Fruit fly (Drosophila melanogaster) whole organism, embryonic: ENCODE results near the gene Rbp.
A peak's percentile ranks its signal among the peaks of the same experiment; 100 is the strongest.

Experiments used
- Bdp1 ChIP-seq: fragments of 200-800 bp; sonication (Bioruptor generic); optimal IDR thresholded peaks from 3 replicates; lab custom pipeline; 2016; ENCODE audit warnings: missing biosample characterization, missing genetic modification characterization
- CG10274 ChIP-seq: fragments of 200-800 bp; sonication (Bioruptor generic); optimal IDR thresholded peaks from 3 replicates; lab custom pipeline; 2017; ENCODE audit warnings: missing biosample characterization, mild to moderate bottlenecking, missing genetic modification characterization
- CG10959 ChIP-seq: fragments of 200-800 bp; sonication (Bioruptor generic); IDR thresholded peaks from 2 replicates; pipeline ENCODE4 v1.3.6; 2022; ENCODE audit warnings: missing biosample characterization, missing genetic modification characterization
- CG11695 ChIP-seq: fragments of 200-800 bp; sonication (Bioruptor generic); IDR thresholded peaks from 3 replicates; pipeline ENCODE4 v1.3.6; 2022; ENCODE audit warnings: missing biosample characterization, missing genetic modification characterization
- CG12299 ChIP-seq: fragments of 200-800 bp; sonication (Bioruptor generic); optimal IDR thresholded peaks from 2 replicates; lab custom pipeline; 2018; ENCODE audit warnings: missing biosample characterization, mild to moderate bottlenecking, missing genetic modification characterization
- CG13624 ChIP-seq: fragments of 200-800 bp; sonication (Bioruptor generic); optimal IDR thresholded peaks from 2 replicates; lab custom pipeline; 2016; ENCODE audit warnings: missing biosample characterization, missing genetic modification characterization
- CG13775 ChIP-seq: fragments of 200-800 bp; sonication (Bioruptor generic); optimal IDR thresholded peaks from 3 replicates; lab custom pipeline; 2017; ENCODE audit warnings: missing biosample characterization, mild to moderate bottlenecking, missing genetic modification characterization
- CG13894 ChIP-seq: fragments of 200-800 bp; sonication (Bioruptor generic); optimal IDR thresholded peaks from 3 replicates; lab custom pipeline; 2018; ENCODE audit warnings: missing biosample characterization, mild to moderate bottlenecking, missing genetic modification characterization, moderate library complexity
- CG15514 ChIP-seq: fragments of 200-800 bp; sonication (Bioruptor generic); optimal IDR thresholded peaks from 3 replicates; lab custom pipeline; 2017; ENCODE audit warnings: missing biosample characterization, missing genetic modification characterization, mild to moderate bottlenecking, moderate library complexity, missing genetic modification reagents
- CG1647 ChIP-seq: fragments of 200-800 bp; sonication (Bioruptor generic); optimal IDR thresholded peaks from 3 replicates; lab custom pipeline; 2016; ENCODE audit warnings: missing biosample characterization, missing genetic modification characterization
- CG17328 ChIP-seq: fragments of 200-800 bp; sonication (Bioruptor generic); IDR thresholded peaks from 2 replicates; pipeline ENCODE4 v1.3.6; 2022; ENCODE audit warnings: missing biosample characterization, missing genetic modification characterization
- CG17361 ChIP-seq: fragments of 200-800 bp; sonication (Bioruptor generic); IDR thresholded peaks from 3 replicates; pipeline ENCODE4 v1.3.6; 2022; ENCODE audit warnings: missing biosample characterization, missing genetic modification characterization
- CG17385 ChIP-seq: fragments of 200-800 bp; sonication (Bioruptor generic); optimal IDR thresholded peaks from 3 replicates; lab custom pipeline; 2018; ENCODE audit warnings: missing biosample characterization, mild to moderate bottlenecking, missing genetic modification characterization
- CG17912 ChIP-seq: fragments of 200-800 bp; sonication (Bioruptor generic); optimal IDR thresholded peaks from 2 replicates; lab custom pipeline; 2018; ENCODE audit warnings: missing biosample characterization, mild to moderate bottlenecking, missing genetic modification characterization
- CG2712 ChIP-seq: fragments of 200-800 bp; optimal IDR thresholded peaks from 3 replicates; lab custom pipeline; 2019; ENCODE audit warnings: missing biosample characterization, mild to moderate bottlenecking, missing genetic modification characterization, moderate library complexity
- CG34224 ChIP-seq: fragments of 200-800 bp; sonication (Bioruptor generic); IDR thresholded peaks from 3 replicates; pipeline ENCODE4 v1.3.6; 2022; ENCODE audit warnings: missing biosample characterization, missing genetic modification characterization; ENCODE audit not compliant: partially characterized antibody
- CG5953 ChIP-seq: fragments of 200-800 bp; sonication (Bioruptor generic); IDR thresholded peaks from 2 replicates; pipeline ENCODE4 v1.3.6; 2022; ENCODE audit warnings: missing biosample characterization, missing genetic modification characterization
- CG8388 ChIP-seq: fragments of 200-800 bp; sonication (Bioruptor generic); optimal IDR thresholded peaks from 2 replicates; lab custom pipeline; 2019; ENCODE audit warnings: missing biosample characterization, mild to moderate bottlenecking, missing genetic modification characterization, moderate library complexity
- CTCF ChIP-seq: fragments of 200-800 bp; sonication (Bioruptor generic); optimal IDR thresholded peaks from 2 replicates; lab custom pipeline; 2017; ENCODE audit warnings: missing biosample characterization, mild to moderate bottlenecking, missing genetic modification characterization, moderate library complexity
- D ChIP-seq, 2 experiments: fragments of 200-800 bp in 1 of 2; fragments of >200 bp in 1 of 2; sonication (Bioruptor generic) in 1 of 2; optimal IDR thresholded peaks; 2 replicates in 1 of 2; 3 replicates in 1 of 2; lab custom pipeline; 2017; ENCODE audit warnings: mild to moderate bottlenecking in 1 of 2, missing biosample characterization in 1 of 2, missing genetic modification characterization in 1 of 2, missing genetic modification reagents in 1 of 2
- Doc2 ChIP-seq: fragments of 200-800 bp; sonication (Bioruptor generic); IDR thresholded peaks from 2 replicates; pipeline ENCODE4 v1.3.6; 2022; ENCODE audit warnings: missing biosample characterization, missing genetic modification characterization
- Doc3 ChIP-seq: fragments of 200-800 bp; sonication (Bioruptor generic); IDR thresholded peaks from 3 replicates; pipeline ENCODE4 v1.3.6; 2022; ENCODE audit warnings: missing biosample characterization, missing genetic modification characterization; ENCODE audit not compliant: partially characterized antibody
- Drgx ChIP-seq: fragments of 200-800 bp; sonication (Bioruptor generic); IDR thresholded peaks from 2 replicates; pipeline ENCODE4 v1.3.6; 2022; ENCODE audit warnings: missing biosample characterization, missing genetic modification characterization
- Ets97D ChIP-seq: fragments of 200-800 bp; sonication (Bioruptor generic); optimal IDR thresholded peaks from 3 replicates; lab custom pipeline; 2016; ENCODE audit warnings: missing biosample characterization, missing genetic modification characterization
- HHEX ChIP-seq: fragments of 200-800 bp; sonication (Bioruptor generic); optimal IDR thresholded peaks from 3 replicates; lab custom pipeline; 2017; ENCODE audit warnings: missing biosample characterization, mild to moderate bottlenecking, missing genetic modification characterization, missing genetic modification reagents
- HLH3B ChIP-seq: fragments of 200-800 bp; sonication (Bioruptor generic); IDR thresholded peaks from 2 replicates; pipeline ENCODE4 v1.3.6; 2022; ENCODE audit warnings: missing biosample characterization, missing genetic modification characterization
- HLHmδ ChIP-seq: fragments of 200-800 bp; sonication (Bioruptor generic); optimal IDR thresholded peaks from 2 replicates; lab custom pipeline; 2018; ENCODE audit warnings: missing biosample characterization, mild to moderate bottlenecking, missing genetic modification characterization, moderate library complexity
- Rx ChIP-seq: fragments of 200-800 bp; sonication (Bioruptor generic); IDR thresholded peaks from 2 replicates; pipeline ENCODE4 v1.3.6; 2022; ENCODE audit warnings: missing biosample characterization, missing genetic modification characterization
- Vsx1 ChIP-seq: fragments of 200-800 bp; sonication (Bioruptor generic); optimal IDR thresholded peaks from 2 replicates; lab custom pipeline; 2017; ENCODE audit warnings: missing biosample characterization, mild to moderate bottlenecking, missing genetic modification characterization, missing genetic modification reagents
- ab ChIP-seq: fragments of 200-800 bp; sonication (Bioruptor generic); optimal IDR thresholded peaks from 2 replicates; lab custom pipeline; 2016; ENCODE audit warnings: missing biosample characterization, missing genetic modification characterization
- al ChIP-seq: fragments of 200-800 bp; sonication (Bioruptor generic); IDR thresholded peaks from 2 replicates; pipeline ENCODE4 v1.3.6; 2022; ENCODE audit warnings: missing biosample characterization, missing genetic modification characterization
- bab2 ChIP-seq: fragments of 200-800 bp; sonication (Bioruptor generic); optimal IDR thresholded peaks from 2 replicates; lab custom pipeline; 2016; ENCODE audit warnings: missing biosample characterization, missing genetic modification characterization
- cato ChIP-seq: fragments of 200-800 bp; sonication (Bioruptor generic); optimal IDR thresholded peaks from 2 replicates; lab custom pipeline; 2016; ENCODE audit warnings: missing biosample characterization, missing genetic modification characterization, borderline replicate concordance
- ems ChIP-seq: fragments of 200-800 bp; sonication (Bioruptor generic); optimal IDR thresholded peaks from 3 replicates; lab custom pipeline; 2016; ENCODE audit warnings: missing biosample characterization, missing genetic modification characterization
- ftz-f1 ChIP-seq: fragments of 200-800 bp; sonication (Bioruptor generic); optimal IDR thresholded peaks from 2 replicates; lab custom pipeline; 2016; ENCODE audit warnings: missing biosample characterization, missing genetic modification characterization
- gcm2 ChIP-seq: fragments of 200-800 bp; sonication (Bioruptor generic); optimal IDR thresholded peaks from 2 replicates; lab custom pipeline; 2016; ENCODE audit warnings: missing biosample characterization, missing genetic modification characterization
- h ChIP-seq: fragments of >200 bp; optimal IDR thresholded peaks from 2 replicates; lab custom pipeline; 2017
- hb ChIP-seq: fragments of 200-800 bp; sonication (Bioruptor generic); IDR thresholded peaks from 3 replicates; pipeline ENCODE4 v1.3.6; 2022; ENCODE audit warnings: missing biosample characterization, missing genetic modification characterization; ENCODE audit not compliant: partially characterized antibody
- ken ChIP-seq: fragments of 200-800 bp; sonication (Bioruptor generic); IDR thresholded peaks from 3 replicates; pipeline ENCODE4 v1.3.6; 2022; ENCODE audit warnings: missing biosample characterization, missing genetic modification characterization
- nerfin-1 ChIP-seq: fragments of 200-800 bp; sonication (Bioruptor generic); optimal IDR thresholded peaks from 3 replicates; lab custom pipeline; 2019; ENCODE audit warnings: missing biosample characterization, mild to moderate bottlenecking, missing genetic modification characterization, moderate library complexity
- nom ChIP-seq: fragments of 200-800 bp; sonication (Bioruptor generic); optimal IDR thresholded peaks from 2 replicates; lab custom pipeline; 2017; ENCODE audit warnings: missing biosample characterization, missing genetic modification characterization, mild to moderate bottlenecking, moderate library complexity, missing genetic modification reagents
- pho ChIP-seq: fragments of 200-800 bp; sonication (Bioruptor generic); optimal IDR thresholded peaks from 2 replicates; lab custom pipeline; 2016; ENCODE audit warnings: missing biosample characterization, missing genetic modification characterization
- pnt ChIP-seq: fragments of 200-800 bp; sonication (Bioruptor generic); optimal IDR thresholded peaks from 3 replicates; lab custom pipeline; 2016; ENCODE audit warnings: missing biosample characterization, missing genetic modification characterization
- pum ChIP-seq: fragments of 200-800 bp; sonication (Bioruptor generic); optimal IDR thresholded peaks from 2 replicates; lab custom pipeline; 2016; ENCODE audit warnings: missing biosample characterization, missing genetic modification characterization
- ro ChIP-seq: fragments of 200-800 bp; sonication (Bioruptor generic); IDR thresholded peaks from 2 replicates; pipeline ENCODE4 v1.3.6; 2022; ENCODE audit warnings: missing biosample characterization, missing genetic modification characterization
- sd ChIP-seq: fragments of 200-800 bp; sonication (Bioruptor generic); optimal IDR thresholded peaks from 3 replicates; lab custom pipeline; 2018; ENCODE audit warnings: missing biosample characterization, mild to moderate bottlenecking, missing genetic modification characterization, moderate library complexity
- slbo ChIP-seq: fragments of 200-800 bp; sonication (Bioruptor generic); IDR thresholded peaks from 2 replicates; pipeline ENCODE4 v1.3.6; 2022; ENCODE audit warnings: missing biosample characterization, missing genetic modification characterization
- sob ChIP-seq: fragments of 200-800 bp; sonication (Bioruptor generic); IDR thresholded peaks from 2 replicates; pipeline ENCODE4 v1.3.6; 2022; ENCODE audit warnings: missing biosample characterization, missing genetic modification characterization
- ttk ChIP-seq: fragments of 200-800 bp; sonication (Bioruptor generic); IDR thresholded peaks from 2 replicates; pipeline ENCODE4 v2.1.2; 2022; ENCODE audit warnings: missing biosample characterization, missing genetic modification characterization
- z ChIP-seq: fragments of 200-800 bp; sonication (Bioruptor generic); IDR thresholded peaks from 3 replicates; pipeline ENCODE4 v1.3.6; 2022; ENCODE audit warnings: missing biosample characterization, missing genetic modification characterization

Gene Rbp

DNA sequence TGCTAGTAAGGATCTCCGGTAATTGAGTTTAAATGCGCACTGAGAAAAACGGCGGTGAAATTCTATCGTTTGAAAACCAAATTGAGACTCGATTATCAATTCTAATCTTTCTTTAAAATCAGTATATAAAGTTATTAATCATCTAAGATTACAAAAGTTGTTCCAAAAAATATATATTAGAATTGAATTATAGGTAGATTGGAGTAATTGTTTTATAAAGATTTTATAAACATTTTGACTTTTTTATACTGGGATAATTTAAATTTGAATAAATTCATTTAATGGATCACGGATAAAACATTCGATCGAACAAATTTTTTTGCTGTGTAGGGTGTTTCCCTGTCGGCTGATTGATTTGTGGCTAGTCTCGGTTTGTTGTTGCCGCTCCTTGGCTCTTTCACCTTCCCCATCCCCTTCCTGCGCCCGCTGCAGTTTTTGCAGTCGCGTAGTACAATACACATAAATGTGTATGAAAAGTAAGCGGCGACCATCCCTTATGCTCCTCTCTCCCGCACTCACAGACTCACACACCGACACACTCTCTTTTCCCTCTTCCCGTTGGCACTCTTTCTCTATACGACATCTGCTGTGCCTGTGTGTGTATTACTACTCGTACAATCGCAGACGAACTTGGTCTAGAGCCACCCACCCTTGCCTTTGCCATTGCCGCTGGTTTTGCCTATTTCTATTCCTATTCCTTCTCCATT is 44.5 kb downstream of the Rbp start (continued):
- TF ChIP-seq CG17328 (GFP tag; lab: Robert Waterston, UW) (0 out of 2 replicates have a peak, but pooled peaks have one; percentile 44), HHEX (peak; percentile 39), HLH3B (peak; percentile 36; the same call in 1 of the 2 replicates), ab (no peak), Vsx1 (GFP tag; lab: Kevin White, UChicago) (peak; percentile 75), CG13624 (GFP tag; lab: Kevin White, UChicago) (no peak), CG34224 (GFP tag; lab: Robert Waterston, UW) (no peak), CG11695 (GFP tag; lab: Robert Waterston, UW) (peak; percentile 77), Bdp1 (GFP tag; lab: Kevin White, UChicago) (no peak), CG10274 (GFP tag; lab: Kevin White, UChicago) (peak; percentile 26), nom (GFP tag; lab: Kevin White, UChicago) (no peak), CG17361 (GFP tag; lab: Robert Waterston, UW) (peak; percentile 94), CG2712 (tag; lab: Kevin White, UChicago) (peak; percentile 92), ro (GFP tag; lab: Robert Waterston, UW) (no peak), z (no peak), Drgx (GFP tag; lab: Robert Waterston, UW) (no peak), bab2 (GFP tag; lab: Kevin White, UChicago) (no peak), pho (no peak), CTCF (no peak), sd (tag; lab: Kevin White, UChicago) (peak; percentile 20), CG12299 (tag; lab: Kevin White, UChicago) (peak; percentile 58), hb (GFP tag; lab: Robert Waterston, UW) (no peak), CG17385 (GFP tag; lab: Kevin White, UChicago) (peak; percentile 71), nerfin-1 (tag; lab: Kevin White, UChicago) (peak; percentile 24), CG8388 (GFP tag; lab: Kevin White, UChicago) (peak; percentile 85), CG17912 (GFP tag; lab: Kevin White, UChicago) (no peak), pum (GFP tag; lab: Kevin White, UChicago) (no peak), slbo (peak; percentile 39; the same call in 1 of the 2 replicates), Doc2 (GFP tag; lab: Robert Waterston, UW) (no peak), D (optimal IDR thresholded peaks at IDR 0.05; lab: Kevin White, UChicago) (no peak), D (GFP tag; optimal IDR thresholded peaks at IDR 0.05; lab: Kevin White, UChicago) (peak; percentile 79), Rx (GFP tag; lab: Robert Waterston, UW) (0 out of 2 replicates have a peak, but pooled peaks have one; percentile 32), h (lab: Kevin White, UChicago) (no peak), ftz-f1 (GFP tag; lab: Kevin White, UChicago) (no peak), CG5953 (GFP tag; lab: Robert Waterston, UW) (no peak), ems (GFP tag; lab: Kevin White, UChicago) (no peak), al (GFP tag; lab: Robert Waterston, UW) (no peak), HLHmδ (GFP tag; lab: Kevin White, UChicago) (no peak), CG10959 (GFP tag; lab: Robert Waterston, UW) (no peak), CG1647 (GFP tag; lab: Kevin White, UChicago) (no peak), Doc3 (GFP tag; lab: Robert Waterston, UW) (no peak), gcm2 (GFP tag; lab: Kevin White, UChicago) (no peak), cato (GFP tag; lab: Kevin White, UChicago) (no peak), CG13894 (tag; lab: Kevin White, UChicago) (no peak), CG13775 (peak; percentile 83), ken (no peak), ttk (GFP tag; lab: Robert Waterston, UW) (0 out of 2 replicates have a peak, but pooled peaks have one; percentile 48), Ets97D (no peak), CG15514 (GFP tag; lab: Kevin White, UChicago) (no peak), pnt (no peak), sob (GFP tag; lab: Robert Waterston, UW) (no peak)
